Comparison of ENCODE assay signal across 3 fruit fly cellular contexts in the genomic region with DNA sequence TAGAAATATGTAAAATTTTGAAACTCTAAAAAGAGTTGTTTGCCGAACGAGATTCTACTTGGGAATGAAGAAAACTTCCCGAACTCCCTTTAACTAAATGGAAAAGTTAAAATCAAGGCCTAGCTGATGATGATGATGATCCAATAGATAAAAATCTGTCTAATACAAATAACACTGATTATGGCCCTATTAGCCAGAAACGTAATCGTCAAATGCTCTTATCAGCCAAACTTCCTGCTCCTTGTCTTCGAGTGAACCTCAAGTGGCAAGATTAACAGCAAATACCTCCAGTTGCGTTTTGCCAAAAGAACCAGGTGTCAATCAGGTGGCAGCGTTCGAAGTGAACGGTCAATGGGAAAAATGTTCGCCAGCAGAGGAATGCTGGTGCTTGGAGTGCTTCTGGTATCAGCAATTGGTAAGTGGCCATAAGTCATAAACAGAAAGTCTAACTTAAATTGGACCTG.
TF ChIP-seq lines count a peak whose summit lies in the region.

Gene CG31468 (minus strand): TSS at position 51 of the 464 bp plus-strand sequence.
Gene Gba1a (plus strand): TSS at position 318 of the 464 bp plus-strand sequence.

- no peak for TF ChIP-seq CTCF in whole organism, embryonic (GFP tag; optimal IDR thresholded peaks at IDR 0.05; lab: Kevin White, UChicago)

TF ChIP-seq in whole organism, embryonic, 481 proteins besides CTCF, POLR2A, EP300 and RAD21:
- TF ChIP-seq ci (GFP tag; IDR thresholded peaks at IDR 0.05; lab: Robert Waterston, UW) (no peak), Hey (tag; optimal IDR thresholded peaks at IDR 0.05; lab: Kevin White, UChicago) (no peak), exex (tag; optimal IDR thresholded peaks at IDR 0.05; lab: Kevin White, UChicago) (peak; percentile 72), Elba2 (GFP tag; optimal IDR thresholded peaks at IDR 0.05; lab: Kevin White, UChicago) (peak; percentile 28), sug (tag; optimal IDR thresholded peaks at IDR 0.05; lab: Kevin White, UChicago) (peak; percentile 26)

TF ChIP-seq in whole organism, prepupa, 60 proteins besides CTCF, POLR2A, EP300 and RAD21:
- TF ChIP-seq Ets21C (GFP tag; optimal IDR thresholded peaks at IDR 0.05; lab: Kevin White, UChicago) (no peak), vri (GFP tag; optimal IDR thresholded peaks at IDR 0.05; lab: Kevin White, UChicago) (peak; percentile 82)

TF ChIP-seq in whole organism, wandering third instar larva, 38 proteins besides CTCF, POLR2A, EP300 and RAD21:
- TF ChIP-seq dmrt93B (GFP tag; optimal IDR thresholded peaks at IDR 0.05; lab: Kevin White, UChicago) (no peak), ey (GFP tag; optimal IDR thresholded peaks at IDR 0.05; lab: Kevin White, UChicago) (no peak), h (GFP tag; optimal IDR thresholded peaks at IDR 0.05; lab: Kevin White, UChicago) (peak; percentile 16), OdsH (GFP tag; optimal IDR thresholded peaks at IDR 0.05; lab: Kevin White, UChicago) (no peak), Mio (GFP tag; optimal IDR thresholded peaks at IDR 0.05; lab: Kevin White, UChicago) (no peak), Vsx2 (GFP tag; optimal IDR thresholded peaks at IDR 0.05; lab: Kevin White, UChicago; ENCODE audit: partially characterized antibody) (peak; percentile 26)
